Worm (Caenorhabditis elegans) whole organism, young adult: ENCODE measurements around the gene Y41E3.19.

Experiments
- B0019.2 ChIP-seq: fragments of 200-800 bp; sonication (Bioruptor generic); conservative IDR thresholded peaks from 2 replicates; pipeline ENCODE4 v1.3.6; 2022; ENCODE audit warnings: missing genetic modification reagents, missing genetic modification characterization, missing compliant biosample characterization
- C17E4.6 ChIP-seq: fragments of 200-800 bp; sonication (Bioruptor generic); IDR thresholded peaks from 2 replicates; pipeline ENCODE4 v1.3.6; 2022; ENCODE audit warnings: missing genetic modification reagents, missing genetic modification characterization, missing compliant biosample characterization
- F23B12.7 ChIP-seq: sonication (generic microtip); optimal IDR thresholded peaks from 2 replicates; lab custom pipeline; 2017; ENCODE audit warnings: missing genetic modification characterization, mild to moderate bottlenecking, missing compliant biosample characterization, antibody characterized with exemption, moderate library complexity; ENCODE audit not compliant: insufficient read depth
- F39B2.1 ChIP-seq: fragments of 200-800 bp; sonication (Bioruptor generic); IDR thresholded peaks from 2 replicates; pipeline ENCODE4 v1.3.6; 2022; ENCODE audit warnings: missing genetic modification reagents, missing genetic modification characterization, missing compliant biosample characterization
- F57A8.1 ChIP-seq: fragments of 200-800 bp; sonication (Bioruptor generic); optimal IDR thresholded peaks from 2 replicates; lab custom pipeline; 2018; ENCODE audit warnings: mild to moderate bottlenecking, missing genetic modification characterization, moderate library complexity, missing compliant biosample characterization
- K11D2.4 ChIP-seq: fragments of 200-800 bp; sonication (Bioruptor generic); IDR thresholded peaks from 2 replicates; pipeline ENCODE4 v1.3.6; 2022; ENCODE audit warnings: missing genetic modification reagents, missing genetic modification characterization, missing compliant biosample characterization
- T07F8.4 ChIP-seq: sonication (generic microtip); optimal IDR thresholded peaks from 2 replicates; lab custom pipeline; 2016; ENCODE audit warnings: mild to moderate bottlenecking, missing genetic modification characterization, moderate library complexity, missing compliant biosample characterization
- T26A5.8 ChIP-seq: sonication (generic microtip); optimal IDR thresholded peaks from 2 replicates; lab custom pipeline; 2016; ENCODE audit warnings: missing genetic modification characterization, missing compliant biosample characterization
- Y56A3A.18 ChIP-seq: fragments of 200-800 bp; sonication (Bioruptor generic); IDR thresholded peaks from 2 replicates; pipeline ENCODE4 v1.3.6; 2022; ENCODE audit warnings: missing genetic modification reagents, missing genetic modification characterization, missing compliant biosample characterization
- athp-1 ChIP-seq: sonication (generic microtip); optimal IDR thresholded peaks from 2 replicates; lab custom pipeline; 2017; ENCODE audit warnings: mild to moderate bottlenecking, missing genetic modification characterization, missing compliant biosample characterization
- attf-6 ChIP-seq: fragments of 200-800 bp; sonication (Bioruptor generic); IDR thresholded peaks from 2 replicates; pipeline ENCODE4 v1.3.6; 2022; ENCODE audit warnings: missing genetic modification reagents, missing genetic modification characterization, missing compliant biosample characterization
- bed-1 ChIP-seq: fragments of 200-800 bp; sonication (Bioruptor generic); IDR thresholded peaks from 2 replicates; pipeline ENCODE4 v1.3.6; 2022; ENCODE audit warnings: missing genetic modification reagents, missing genetic modification characterization, missing compliant biosample characterization
- cebp-2 ChIP-seq: fragments of 200-800 bp; sonication (Bioruptor generic); IDR thresholded peaks from 2 replicates; pipeline ENCODE4 v1.3.6; 2022; ENCODE audit warnings: missing genetic modification characterization, missing compliant biosample characterization
- ceh-40 ChIP-seq: fragments of 200-800 bp; sonication (Bioruptor generic); IDR thresholded peaks from 2 replicates; pipeline ENCODE4 v1.3.6; 2022; ENCODE audit warnings: missing genetic modification characterization, missing compliant biosample characterization
- chd-7 ChIP-seq: sonication (generic microtip); optimal IDR thresholded peaks from 2 replicates; lab custom pipeline; 2016; ENCODE audit warnings: mild to moderate bottlenecking, missing genetic modification characterization, moderate library complexity, missing compliant biosample characterization
- die-1 ChIP-seq: sonication (generic microtip); optimal IDR thresholded peaks from 2 replicates; lab custom pipeline; 2016; ENCODE audit warnings: missing genotype, mild to moderate bottlenecking, missing genetic modification characterization, missing compliant biosample characterization
- egl-18 ChIP-seq: fragments of 200-800 bp; sonication (Bioruptor generic); IDR thresholded peaks from 2 replicates; pipeline ENCODE4 v1.3.6; 2022; ENCODE audit warnings: missing genetic modification reagents, missing genetic modification characterization, missing compliant biosample characterization
- egrh-3 ChIP-seq: fragments of 200-800 bp; sonication (Bioruptor generic); IDR thresholded peaks from 2 replicates; pipeline ENCODE4 v1.3.6; 2022; ENCODE audit warnings: missing genetic modification reagents, missing genetic modification characterization, missing compliant biosample characterization
- ekl-4 ChIP-seq: fragments of 200-800 bp; sonication (Bioruptor generic); IDR thresholded peaks from 2 replicates; pipeline ENCODE4 v1.3.6; 2022; ENCODE audit warnings: missing genetic modification reagents, missing genetic modification characterization, missing compliant biosample characterization
- fkh-3 ChIP-seq: sonication (generic microtip); optimal IDR thresholded peaks from 2 replicates; lab custom pipeline; 2016; ENCODE audit warnings: mild to moderate bottlenecking, missing genetic modification characterization, missing compliant biosample characterization
- gei-17 ChIP-seq: fragments of 200-800 bp; sonication (Bioruptor generic); optimal IDR thresholded peaks from 2 replicates; lab custom pipeline; 2018; ENCODE audit warnings: mild to moderate bottlenecking, missing genetic modification characterization, missing compliant biosample characterization
- him-1 ChIP-seq: sonication (generic microtip); optimal IDR thresholded peaks from 2 replicates; lab custom pipeline; 2016; ENCODE audit warnings: missing genotype, missing genetic modification reagents, missing genetic modification characterization, missing compliant biosample characterization
- hmg-20 ChIP-seq: fragments of 200-800 bp; sonication (Bioruptor generic); IDR thresholded peaks from 2 replicates; pipeline ENCODE4 v1.3.6; 2022; ENCODE audit warnings: missing genetic modification reagents, missing genetic modification characterization, missing compliant biosample characterization
- hrde-1 ChIP-seq: sonication (generic microtip); optimal IDR thresholded peaks from 2 replicates; lab custom pipeline; 2016; ENCODE audit warnings: missing genetic modification characterization, mild to moderate bottlenecking, missing compliant biosample characterization, moderate library complexity, missing genotype, missing genetic modification reagents, borderline replicate concordance
- hsf-1 ChIP-seq: fragments of 200-800 bp; sonication (Bioruptor generic); IDR thresholded peaks from 2 replicates; pipeline ENCODE4 v1.3.6; 2022; ENCODE audit warnings: missing genetic modification reagents, missing genetic modification characterization, missing compliant biosample characterization
- lin-26 ChIP-seq: fragments of 200-800 bp; sonication (Bioruptor generic); IDR thresholded peaks from 2 replicates; pipeline ENCODE4 v1.3.6; 2022; ENCODE audit warnings: missing genetic modification reagents, missing genetic modification characterization, missing compliant biosample characterization
- lin-35 ChIP-seq, 3 experiments: fragments of 150-350 bp in 2 of 3; sonication (generic microtip) in 1 of 3; optimal IDR thresholded peaks; 2 replicates each; lab custom pipeline; 2014 to 2018; ENCODE audit warnings: missing biosample characterization in 3 of 3, missing genetic modification characterization in 3 of 3, missing genetic modification reagents in 3 of 3
- lin-54 ChIP-seq: fragments of 200-800 bp; sonication (Bioruptor generic); optimal IDR thresholded peaks from 2 replicates; lab custom pipeline; 2018; ENCODE audit warnings: mild to moderate bottlenecking, missing genetic modification characterization, missing compliant biosample characterization
- lsy-27 ChIP-seq: sonication (generic microtip); optimal IDR thresholded peaks from 2 replicates; lab custom pipeline; 2017; ENCODE audit warnings: missing genetic modification characterization, mild to moderate bottlenecking, missing compliant biosample characterization, antibody characterized with exemption, missing genotype, borderline replicate concordance; ENCODE audit not compliant: insufficient read depth
- madf-10 ChIP-seq: sonication (generic microtip); optimal IDR thresholded peaks from 2 replicates; lab custom pipeline; 2016; ENCODE audit warnings: mild to moderate bottlenecking, missing genetic modification characterization, missing compliant biosample characterization
- madf-3 ChIP-seq: fragments of 200-800 bp; sonication (Bioruptor generic); IDR thresholded peaks from 2 replicates; pipeline ENCODE4 v1.3.6; 2022; ENCODE audit warnings: missing genetic modification reagents, missing genetic modification characterization, missing compliant biosample characterization
- mcd-1 ChIP-seq: fragments of 200-800 bp; sonication (Bioruptor generic); IDR thresholded peaks from 2 replicates; pipeline ENCODE4 v1.3.6; 2022; ENCODE audit warnings: missing genetic modification reagents, missing genetic modification characterization, missing compliant biosample characterization
- mxl-1 ChIP-seq: sonication (generic microtip); optimal IDR thresholded peaks from 2 replicates; lab custom pipeline; 2016; ENCODE audit warnings: missing genetic modification characterization, missing compliant biosample characterization
- nfya-1 ChIP-seq: sonication (generic microtip); optimal IDR thresholded peaks from 2 replicates; lab custom pipeline; 2017; ENCODE audit warnings: antibody characterized with exemption, missing compliant biosample characterization, missing genetic modification characterization, borderline replicate concordance; ENCODE audit not compliant: insufficient read depth
- nhr-120 ChIP-seq: fragments of 200-800 bp; sonication (Bioruptor generic); IDR thresholded peaks from 2 replicates; pipeline ENCODE4 v1.3.6; 2022; ENCODE audit warnings: missing genetic modification characterization, missing compliant biosample characterization
- pbrm-1 ChIP-seq: fragments of 200-800 bp; sonication (Bioruptor generic); IDR thresholded peaks from 2 replicates; pipeline ENCODE4 v1.3.6; 2022; ENCODE audit warnings: missing genetic modification reagents, missing genetic modification characterization, missing compliant biosample characterization
- snpc-1.1 ChIP-seq: sonication (generic microtip); optimal IDR thresholded peaks from 2 replicates; lab custom pipeline; 2017; ENCODE audit warnings: missing genetic modification characterization, mild to moderate bottlenecking, missing compliant biosample characterization, antibody characterized with exemption, moderate library complexity, missing genotype, missing genetic modification reagents; ENCODE audit not compliant: insufficient read depth
- snpc-3.4 ChIP-seq: sonication (generic microtip); optimal IDR thresholded peaks from 2 replicates; lab custom pipeline; 2017; ENCODE audit warnings: missing genetic modification characterization, mild to moderate bottlenecking, missing compliant biosample characterization, antibody characterized with exemption, moderate library complexity, missing genotype, missing genetic modification reagents
- snpc-4 ChIP-seq, 5 experiments: fragments of 150-350 bp in 1 of 5; sonication (generic microtip) in 4 of 5; optimal IDR thresholded peaks; 2 replicates each; lab custom pipeline; 2014 to 2018; ENCODE audit warnings: missing genetic modification characterization in 5 of 5, missing biosample characterization in 3 of 5, antibody characterized with exemption in 2 of 5, mild to moderate bottlenecking in 2 of 5, missing compliant biosample characterization in 2 of 5, missing genotype in 2 of 5, moderate library complexity in 2 of 5, missing genetic modification reagents in 1 of 5
- sptf-2 ChIP-seq: fragments of 200-800 bp; sonication (Bioruptor generic); optimal IDR thresholded peaks from 2 replicates; lab custom pipeline; 2018; ENCODE audit warnings: mild to moderate bottlenecking, missing genetic modification characterization, missing compliant biosample characterization
- tbp1 ChIP-seq: fragments of 200-800 bp; sonication (Bioruptor generic); optimal IDR thresholded peaks from 2 replicates; lab custom pipeline; 2018; ENCODE audit warnings: mild to moderate bottlenecking, missing genetic modification characterization, missing compliant biosample characterization
- zfh-2 ChIP-seq: fragments of 200-800 bp; sonication (Bioruptor generic); conservative IDR thresholded peaks from 2 replicates; pipeline ENCODE4 v1.3.6; 2022; ENCODE audit warnings: missing genetic modification reagents, missing genetic modification characterization, missing compliant biosample characterization
- ztf-28 ChIP-seq: fragments of 200-800 bp; sonication (Bioruptor generic); IDR thresholded peaks from 2 replicates; pipeline ENCODE4 v1.3.6; 2022; ENCODE audit warnings: missing genetic modification reagents, missing genetic modification characterization, missing compliant biosample characterization

Y41E3.19 gene

ce11 chrIV:15037492-15037891, 18.4 kb upstream of the Y41E3.19 start:
- TF ChIP-seq sptf-2 (GFP tag; lab: Kevin White, UChicago), result no peak
- TF ChIP-seq madf-10 (tag; lab: Kevin White, UChicago), result no peak
- TF ChIP-seq attf-6 (GFP tag; lab: Robert Waterston, UW), result peak; percentile 51; the same call in 1 of the 2 replicates
- TF ChIP-seq madf-3, result 0 out of 2 replicates have a peak, but pooled peaks have one; percentile 17
- TF ChIP-seq T26A5.8 (tag; lab: Kevin White, UChicago), result no peak

- TF ChIP-seq ceh-40 (GFP tag; lab: Robert Waterston, UW) (no peak), F39B2.1 (GFP tag; lab: Robert Waterston, UW) (no peak), attf-6 (GFP tag; lab: Robert Waterston, UW) (peak; percentile 82), chd-7 (tag; lab: Kevin White, UChicago) (peak; percentile 22), gei-17 (GFP tag; lab: Kevin White, UChicago) (no peak), lsy-27 (no peak), die-1 (tag; lab: Kevin White, UChicago) (no peak), lin-26 (GFP tag; lab: Robert Waterston, UW) (peak; percentile 62; the same call in 1 of the 2 replicates), athp-1 (tag; lab: Kevin White, UChicago) (no peak), nfya-1 (tag; lab: Kevin White, UChicago) (no peak), ztf-28 (GFP tag; lab: Robert Waterston, UW) (no peak), F23B12.7 (tag; lab: Kevin White, UChicago) (no peak), cebp-2 (GFP tag; lab: Robert Waterston, UW) (peak; percentile 66; the same call in 1 of the 2 replicates), pbrm-1 (GFP tag; lab: Robert Waterston, UW) (0 out of 2 replicates have a peak, but pooled peaks have one; percentile 9), nhr-120 (GFP tag; lab: Robert Waterston, UW) (0 out of 2 replicates have a peak, but pooled peaks have one; percentile 13), sptf-2 (GFP tag; lab: Kevin White, UChicago) (no peak), K11D2.4 (GFP tag; lab: Robert Waterston, UW) (no peak), ekl-4 (peak; percentile 68; the same call in 1 of the 2 replicates), lin-54 (GFP tag; lab: Kevin White, UChicago) (peak; percentile 1), Y56A3A.18 (GFP tag; lab: Robert Waterston, UW) (0 out of 2 replicates have a peak, but pooled peaks have one; percentile 8), hsf-1 (0 out of 2 replicates have a peak, but pooled peaks have one; percentile 26), him-1 (tag; lab: Kevin White, UChicago) (no peak), hrde-1 (tag; lab: Kevin White, UChicago) (no peak), snpc-3.4 (tag; lab: Kevin White, UChicago) (peak; percentile 10), lin-35 (GFP tag; optimal IDR thresholded peaks at IDR 0.05; lab: Kevin White, UChicago) (no peak), zfh-2 (GFP tag; lab: Robert Waterston, UW) (peak; percentile 86), mcd-1 (GFP tag; lab: Robert Waterston, UW) (peak; percentile 34; the same call in 1 of the 2 replicates), egrh-3 (GFP tag; lab: Robert Waterston, UW) (peak; percentile 76), hmg-20 (GFP tag; lab: Robert Waterston, UW) (no peak), fkh-3 (tag; lab: Kevin White, UChicago) (peak; percentile 17), F57A8.1 (GFP tag; lab: Kevin White, UChicago) (no peak), snpc-1.1 (tag; lab: Kevin White, UChicago) (no peak), C17E4.6 (GFP tag; lab: Robert Waterston, UW) (no peak), snpc-4 (GFP tag; optimal IDR thresholded peaks at IDR 0.05; lab: Kevin White, UChicago) (peak; percentile 4), snpc-4 (tag; optimal IDR thresholded peaks at IDR 0.05; lab: Kevin White, UChicago) (peak in 2 of 4 experiments; percentile 4 to 42), tbp1 (GFP tag; lab: Kevin White, UChicago) (no peak), bed-1 (GFP tag; lab: Robert Waterston, UW) (no peak), mxl-1 (tag; lab: Kevin White, UChicago) (no peak), B0019.2 (GFP tag; lab: Robert Waterston, UW) (no peak), T07F8.4 (tag; lab: Kevin White, UChicago) (no peak), egl-18 (no peak)
These were observed 17.1 kb upstream of the Y41E3.19 start for ce11 chrIV:15038821-15039220.
